Worm (Caenorhabditis elegans): ENCODE results near the gene set-19.

DNA sequence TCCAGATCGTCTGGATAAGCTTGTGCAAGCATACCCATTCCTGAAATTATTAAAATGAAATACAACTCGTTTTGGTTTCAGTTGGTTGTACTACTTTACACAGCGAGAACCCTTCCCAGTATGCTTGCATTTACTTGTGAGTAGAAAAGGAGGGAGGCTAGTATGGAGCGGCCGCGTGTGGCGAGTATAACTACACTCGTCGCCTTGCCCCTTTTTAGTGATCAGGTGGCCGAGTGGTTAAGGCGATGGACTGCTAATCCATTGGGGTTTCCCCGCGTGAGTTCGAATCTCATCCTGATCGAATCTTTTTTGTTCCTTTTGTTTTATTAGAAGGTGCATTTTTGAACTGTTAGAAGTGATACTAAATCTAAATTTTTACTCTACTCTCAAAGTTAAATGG, 27.8 kb upstream of the set-19 start:
- TF ChIP-seq him-1 (tag; optimal IDR thresholded peaks at IDR 0.05) (no peak), dao-5 (tag; optimal IDR thresholded peaks at IDR 0.05) (peak; percentile 58)
